Worm (Caenorhabditis elegans): ENCODE results near the gene psf-1.

The psf-1 gene

ce11 chrII:9920468-9920867 lies 48.0 kb upstream of the psf-1 start, which contains the start of gene pho-10:
Gene pho-10 (minus strand): TSS chrII:9920568.
- TF ChIP-seq zip-2 (tag; optimal IDR thresholded peaks at IDR 0.05), result no peak
- TF ChIP-seq nhr-41 (GFP tag; IDR thresholded peaks at IDR 0.05), result no peak
- TF ChIP-seq Y105C5A.15 (GFP tag; IDR thresholded peaks at IDR 0.05), result no peak
- no peak for TF ChIP-seq daf-12 (tag; optimal IDR thresholded peaks at IDR 0.05)
- no peak for TF ChIP-seq lin-1 (GFP tag; IDR thresholded peaks at IDR 0.05)
- TF ChIP-seq mdt-29 (GFP tag; IDR thresholded peaks at IDR 0.05), result no peak
- no peak for TF ChIP-seq tag-97 (GFP tag; IDR thresholded peaks at IDR 0.05)
- no peak for TF ChIP-seq duxl-1 (tag; optimal IDR thresholded peaks at IDR 0.05; ENCODE audit: poor library complexity)
- TF ChIP-seq fkh-10 (GFP tag; optimal IDR thresholded peaks at IDR 0.05), result no peak
- no peak for TF ChIP-seq ceh-62 (tag; optimal IDR thresholded peaks at IDR 0.05)
- no peak for TF ChIP-seq lin-15B (tag; optimal IDR thresholded peaks at IDR 0.05)
- no peak for TF ChIP-seq lsy-2 (tag; optimal IDR thresholded peaks at IDR 0.05)
- no peak for TF ChIP-seq hlh-30 (tag; optimal IDR thresholded peaks at IDR 0.05; ENCODE audit: insufficient read depth)
- no peak for TF ChIP-seq R02D3.7 (tag; optimal IDR thresholded peaks at IDR 0.05)
- no peak for TF ChIP-seq spr-3 (GFP tag; optimal IDR thresholded peaks at IDR 0.05)
- no peak for TF ChIP-seq fos-1 (tag; optimal IDR thresholded peaks at IDR 0.05)
- no peak for TF ChIP-seq unc-130 (GFP tag; optimal IDR thresholded peaks at IDR 0.05)
- no peak for TF ChIP-seq php-3 (GFP tag; IDR thresholded peaks at IDR 0.05)
- no peak for TF ChIP-seq ztf-7 (tag; optimal IDR thresholded peaks at IDR 0.05)

ce11 chrII:9921622-9922269 lies 46.7 kb upstream of the psf-1 start, which contains the start of gene C05C10.2:
Gene C05C10.2 (plus strand): TSS chrII:9922219.
- no peak for TF ChIP-seq arid-1 (GFP tag; conservative IDR thresholded peaks at IDR 0.05)
- no peak for TF ChIP-seq ztf-11 (tag; optimal IDR thresholded peaks at IDR 0.05)
- TF ChIP-seq F44E2.7 (GFP tag; IDR thresholded peaks at IDR 0.05), result no peak
- peak; percentile 72 for TF ChIP-seq aha-1 (tag)
- no peak for TF ChIP-seq nhr-76 (tag; optimal IDR thresholded peaks at IDR 0.05)
- TF ChIP-seq madf-5 (GFP tag; IDR thresholded peaks at IDR 0.05), result no peak
- TF ChIP-seq daf-16 (GFP tag; optimal IDR thresholded peaks at IDR 0.05), result no peak
- no peak for TF ChIP-seq daf-16 (tag; optimal IDR thresholded peaks at IDR 0.05)
- no peak for TF ChIP-seq gei-8 (GFP tag; optimal IDR thresholded peaks at IDR 0.05)
- TF ChIP-seq unc-62 (GFP tag; optimal IDR thresholded peaks at IDR 0.05 in 1 of 2), result peak in 1 of 2 experiments; percentile 42
- TF ChIP-seq unc-62 (tag; optimal IDR thresholded peaks at IDR 0.05), result no peak
- TF ChIP-seq lin-1 (GFP tag; IDR thresholded peaks at IDR 0.05), result no peak

- TF ChIP-seq aha-1 (tag), result peak; percentile 91
- TF ChIP-seq Y75B8A.6 (GFP tag; IDR thresholded peaks at IDR 0.05), result no peak
Observed at ce11 chrII:9928470-9928869, 40.0 kb upstream of the psf-1 start.

ce11 chrII:9931012-9931411 lies 37.5 kb upstream of the psf-1 start:
- TF ChIP-seq pqm-1 (tag; optimal IDR thresholded peaks at IDR 0.05) (no peak), ZK337.2 (GFP tag; IDR thresholded peaks at IDR 0.05) (no peak), nhr-102 (tag; optimal IDR thresholded peaks at IDR 0.05) (no peak), nhr-77 (tag; optimal IDR thresholded peaks at IDR 0.05) (no peak), daf-19 (GFP tag; conservative IDR thresholded peaks at IDR 0.05) (no peak), ceh-20 (GFP tag; IDR thresholded peaks at IDR 0.05) (0 out of 2 replicates have a peak, but pooled peaks have one; percentile 52), rbr-2 (tag; optimal IDR thresholded peaks at IDR 0.05) (peak; percentile 5), ceh-62 (tag; optimal IDR thresholded peaks at IDR 0.05) (no peak), unc-130 (GFP tag; optimal IDR thresholded peaks at IDR 0.05) (peak; percentile 21), D1046.2 (GFP tag; IDR thresholded peaks at IDR 0.05) (no peak), madf-5 (GFP tag; IDR thresholded peaks at IDR 0.05) (no peak), mdl-1 (tag; optimal IDR thresholded peaks at IDR 0.05) (no peak), nhr-76 (tag; optimal IDR thresholded peaks at IDR 0.05) (no peak), mes-2 (tag; optimal IDR thresholded peaks at IDR 0.05; ENCODE audit: poor library complexity, severe bottlenecking) (peak; percentile 87), vab-7 (GFP tag; IDR thresholded peaks at IDR 0.05) (no peak), F10B5.3 (tag; optimal IDR thresholded peaks at IDR 0.05) (no peak), snpc-4 (tag; optimal IDR thresholded peaks at IDR 0.05) (no peak), spr-3 (GFP tag; optimal IDR thresholded peaks at IDR 0.05) (no peak), saeg-2 (GFP tag; IDR thresholded peaks at IDR 0.05) (no peak), mxl-2 (GFP tag; conservative IDR thresholded peaks at IDR 0.05) (no peak), ctbp-1 (GFP tag; IDR thresholded peaks at IDR 0.05) (no peak), tra-1 (GFP tag; IDR thresholded peaks at IDR 0.05) (0 out of 2 replicates have a peak, but pooled peaks have one; percentile 32)

All from whole organism, L4 larva.